Worm (Caenorhabditis elegans): ENCODE data around the gene arl-5.

arl-5 gene

ce11 chrIII:9822942-9823341 lies at the start of gene arl-5:
TSS of gene arl-5 (plus strand) at chrIII:9823242.
- TF ChIP-seq lin-11 (tag; optimal IDR thresholded peaks at IDR 0.05) (no peak), pha-4 (tag; optimal IDR thresholded peaks at IDR 0.05) (no peak), madf-2 (tag; optimal IDR thresholded peaks at IDR 0.05) (no peak), dmd-4 (tag; optimal IDR thresholded peaks at IDR 0.05; ENCODE audit: borderline replicate concordance) (no peak), ceh-14 (tag; optimal IDR thresholded peaks at IDR 0.05) (no peak), hlh-15 (tag; optimal IDR thresholded peaks at IDR 0.05) (no peak), syd-9 (tag; optimal IDR thresholded peaks at IDR 0.05) (no peak), ceh-22 (tag; optimal IDR thresholded peaks at IDR 0.05) (no peak), npax-4 (tag; optimal IDR thresholded peaks at IDR 0.05) (no peak), ceh-45 (GFP tag; IDR thresholded peaks at IDR 0.05) (no peak)

- no peak for TF ChIP-seq pha-4 (tag; optimal IDR thresholded peaks at IDR 0.05)
- TF ChIP-seq T23F11.4 (GFP tag; optimal IDR thresholded peaks at IDR 0.05): no peak
- no peak for TF ChIP-seq ttx-3 (tag; optimal IDR thresholded peaks at IDR 0.05)
- no peak for TF ChIP-seq fax-1 (tag; optimal IDR thresholded peaks at IDR 0.05)
- no peak for TF ChIP-seq zip-5 (tag; optimal IDR thresholded peaks at IDR 0.05)
- TF ChIP-seq ceh-34 (tag; optimal IDR thresholded peaks at IDR 0.05): no peak
- no peak for TF ChIP-seq K02D7.2 (tag; optimal IDR thresholded peaks at IDR 0.05)
- no peak for TF ChIP-seq sox-4 (tag; optimal IDR thresholded peaks at IDR 0.05)
- no peak for TF ChIP-seq ceh-2 (tag; optimal IDR thresholded peaks at IDR 0.05)
- no peak for TF ChIP-seq pat-9 (tag; optimal IDR thresholded peaks at IDR 0.05)
- no peak for TF ChIP-seq Y22D7AL.16 (tag; optimal IDR thresholded peaks at IDR 0.05)
- no peak for TF ChIP-seq ceh-9 (tag; optimal IDR thresholded peaks at IDR 0.05)
- no peak for TF ChIP-seq hlh-6 (tag; optimal IDR thresholded peaks at IDR 0.05)
- TF ChIP-seq ceh-48 (tag; optimal IDR thresholded peaks at IDR 0.05): no peak
- no peak for TF ChIP-seq pqm-1 (tag; optimal IDR thresholded peaks at IDR 0.05)
- no peak for TF ChIP-seq hlh-13 (GFP tag; optimal IDR thresholded peaks at IDR 0.05)
- TF ChIP-seq elt-2 (tag; optimal IDR thresholded peaks at IDR 0.05): no peak
These were observed 47.1 kb upstream of the arl-5 start for ce11 chrIII:9775916-9776315.

- TF ChIP-seq ref-2 (tag; optimal IDR thresholded peaks at IDR 0.05) (no peak), ceh-31 (tag; optimal IDR thresholded peaks at IDR 0.05) (peak; percentile 16), ttx-3 (tag; optimal IDR thresholded peaks at IDR 0.05) (no peak), ceh-6 (GFP tag; optimal IDR thresholded peaks at IDR 0.05) (no peak), eyg-1 (tag; optimal IDR thresholded peaks at IDR 0.05) (no peak), pha-4 (tag; optimal IDR thresholded peaks at IDR 0.05) (no peak), pax-1 (tag; optimal IDR thresholded peaks at IDR 0.05) (peak; percentile 43), pat-9 (tag; optimal IDR thresholded peaks at IDR 0.05) (no peak), pros-1 (tag; optimal IDR thresholded peaks at IDR 0.05) (no peak), F13H6.1 (tag; optimal IDR thresholded peaks at IDR 0.05) (no peak)
These were observed 46.7 kb upstream of the arl-5 start, which contains the start of gene usp-46 for ce11 chrIII:9776323-9776722. TSS of gene usp-46 (plus strand) at chrIII:9776623.

- no peak for TF ChIP-seq hlh-8 (tag; optimal IDR thresholded peaks at IDR 0.05)
- no peak for TF ChIP-seq sdc-2 (tag; optimal IDR thresholded peaks at IDR 0.05)
- TF ChIP-seq dmd-4 (tag; optimal IDR thresholded peaks at IDR 0.05; ENCODE audit: borderline replicate concordance): no peak
- TF ChIP-seq K02D7.2 (tag; optimal IDR thresholded peaks at IDR 0.05): no peak
- no peak for TF ChIP-seq pqm-1 (tag; optimal IDR thresholded peaks at IDR 0.05)
- TF ChIP-seq ceh-14 (tag; optimal IDR thresholded peaks at IDR 0.05): no peak
- no peak for TF ChIP-seq elt-2 (tag; optimal IDR thresholded peaks at IDR 0.05)
- TF ChIP-seq ama-1 (optimal IDR thresholded peaks at IDR 0.05): no peak
- no peak for TF ChIP-seq ceh-48 (tag; optimal IDR thresholded peaks at IDR 0.05)
- no peak for TF ChIP-seq unc-86 (tag; optimal IDR thresholded peaks at IDR 0.05)
- TF ChIP-seq dve-1 (tag; optimal IDR thresholded peaks at IDR 0.05): no peak
- TF ChIP-seq zip-5 (tag; optimal IDR thresholded peaks at IDR 0.05): no peak
- no peak for TF ChIP-seq lim-6 (tag; optimal IDR thresholded peaks at IDR 0.05)
- TF ChIP-seq odd-2 (tag; optimal IDR thresholded peaks at IDR 0.05): no peak
- no peak for TF ChIP-seq nfya-1 (tag; optimal IDR thresholded peaks at IDR 0.05)
- no peak for TF ChIP-seq ceh-18 (tag; optimal IDR thresholded peaks at IDR 0.05)
- no peak for TF ChIP-seq rnt-1 (tag; optimal IDR thresholded peaks at IDR 0.05)
- no peak for TF ChIP-seq ttx-3 (tag; optimal IDR thresholded peaks at IDR 0.05)
These were observed 44.0 kb upstream of the arl-5 start for ce11 chrIII:9779080-9779479.

All from whole organism, late embryonic.